Worm (Caenorhabditis elegans) whole organism, early embryonic: ENCODE measurements around the gene C08B6.18.

ENCODE experiments used
- ama-1 ChIP-seq: fragments of 150-350 bp; optimal IDR thresholded peaks from 2 replicates; lab custom pipeline; 2014
- ceh-36 ChIP-seq: sonication (generic microtip); optimal IDR thresholded peaks from 2 replicates; lab custom pipeline; 2016; ENCODE audit warnings: missing genetic modification characterization, inconsistent platforms, missing compliant biosample characterization
- flt-1 ChIP-seq: fragments of 200-800 bp; sonication (Bioruptor generic); IDR thresholded peaks from 2 replicates; pipeline ENCODE4 v1.3.6; 2022; ENCODE audit warnings: missing genetic modification characterization, missing compliant biosample characterization
- hmg-4 ChIP-seq: fragments of 200-800 bp; sonication (Bioruptor generic); optimal IDR thresholded peaks from 2 replicates; lab custom pipeline; 2018; ENCODE audit warnings: mild to moderate bottlenecking, missing genetic modification characterization, missing compliant biosample characterization
- hnd-1 ChIP-seq: sonication (generic microtip); optimal IDR thresholded peaks from 2 replicates; lab custom pipeline; 2016; ENCODE audit warnings: missing genetic modification characterization, missing compliant biosample characterization
- tra-4 ChIP-seq: sonication (generic microtip); optimal IDR thresholded peaks from 2 replicates; lab custom pipeline; 2017; ENCODE audit warnings: missing genetic modification characterization, missing compliant biosample characterization

DNA sequence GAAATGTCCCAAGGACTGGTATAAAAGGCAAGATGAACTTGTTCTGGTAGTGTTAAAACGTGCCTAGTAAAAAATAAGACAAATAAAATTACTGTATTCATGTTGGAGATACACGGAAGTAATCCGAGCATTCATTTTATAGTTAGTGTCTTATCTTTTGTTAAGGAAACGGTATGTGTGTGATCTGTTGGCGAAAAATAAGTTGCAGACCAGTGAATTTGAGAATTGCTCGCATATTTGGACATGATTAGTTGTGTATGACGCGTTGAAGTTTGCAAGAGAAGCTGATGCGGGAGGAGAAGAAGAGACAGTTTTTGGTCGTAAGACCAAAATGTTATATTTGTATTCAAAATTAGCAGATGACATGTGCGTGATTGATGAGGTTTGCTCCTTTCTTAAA, 32.0 kb downstream of the C08B6.18 start, which contains the start of gene C08B6.14:
- TF ChIP-seq ama-1 (lab: Kevin White, UChicago) (no peak), tra-4 (no peak), hmg-4 (GFP tag; lab: Kevin White, UChicago) (no peak), hnd-1 (tag; lab: Kevin White, UChicago) (no peak), ceh-36 (tag; lab: Kevin White, UChicago) (no peak), flt-1 (GFP tag; lab: Robert Waterston, UW) (no peak)
